Worm (Caenorhabditis elegans): ENCODE results near the gene acbp-6.

ce11 chrII:11954811-11955210, 18.7 kb downstream of the acbp-6 start:
- TF ChIP-seq ama-1 (optimal IDR thresholded peaks at IDR 0.05) = no peak
- no peak for TF ChIP-seq ama-1 (GFP tag; optimal IDR thresholded peaks at IDR 0.05)
- TF ChIP-seq F23B12.7 (tag; optimal IDR thresholded peaks at IDR 0.05; ENCODE audit: insufficient read depth) = no peak
- no peak for TF ChIP-seq D2030.7 (GFP tag; IDR thresholded peaks at IDR 0.05)
- no peak for TF ChIP-seq unc-62 (GFP tag; optimal IDR thresholded peaks at IDR 0.05)
- no peak for TF ChIP-seq nfya-1 (tag; optimal IDR thresholded peaks at IDR 0.05; ENCODE audit: borderline replicate concordance, insufficient read depth)
- TF ChIP-seq mxl-1 (tag; optimal IDR thresholded peaks at IDR 0.05) = no peak
- no peak for TF ChIP-seq repo-1 (tag; optimal IDR thresholded peaks at IDR 0.05)
- TF ChIP-seq lir-1 (GFP tag; conservative IDR thresholded peaks at IDR 0.05) = no peak
